Worm (Caenorhabditis elegans) whole organism, late embryonic: Measurements from ENCODE around the gene C18B2.4.

Experiments used
- ama-1 ChIP-seq: fragments of 150-350 bp; optimal IDR thresholded peaks from 2 replicates; lab custom pipeline; 2014
- dve-1 ChIP-seq: sonication (generic microtip); optimal IDR thresholded peaks from 2 replicates; lab custom pipeline; 2017; ENCODE audit warnings: antibody characterized with exemption, mild to moderate bottlenecking, missing genetic modification characterization, missing compliant biosample characterization
- elt-4 ChIP-seq: sonication (generic microtip); optimal IDR thresholded peaks from 2 replicates; lab custom pipeline; 2016; ENCODE audit warnings: missing genetic modification characterization, missing compliant biosample characterization
- fkh-10 ChIP-seq: fragments of 150-350 bp; optimal IDR thresholded peaks from 2 replicates; lab custom pipeline; 2014; ENCODE audit warnings: missing biosample characterization, missing genetic modification reagents, missing genetic modification characterization
- pha-2 ChIP-seq: sonication (generic microtip); optimal IDR thresholded peaks from 2 replicates; lab custom pipeline; 2017; ENCODE audit warnings: mild to moderate bottlenecking, missing genetic modification characterization, missing compliant biosample characterization
- pha-4 ChIP-seq: fragments of 150-350 bp; optimal IDR thresholded peaks from 2 replicates; lab custom pipeline; 2018; ENCODE audit warnings: missing biosample characterization, missing genetic modification reagents, missing genetic modification characterization
- ztf-16 ChIP-seq: sonication (generic microtip); optimal IDR thresholded peaks from 2 replicates; lab custom pipeline; 2017; ENCODE audit warnings: missing genetic modification characterization, missing compliant biosample characterization

- TF ChIP-seq fkh-10 (GFP tag; lab: Kevin White, UChicago) (no peak), pha-2 (tag; lab: Kevin White, UChicago) (no peak), elt-4 (tag; lab: Kevin White, UChicago) (no peak), ama-1 (lab: Kevin White, UChicago) (no peak), dve-1 (no peak), pha-4 (tag; lab: Kevin White, UChicago) (no peak), ztf-16 (tag; lab: Kevin White, UChicago) (no peak)
Observed at ce11 chrX:3599860-3600259, 5.7 kb downstream of the C18B2.4 start.
